Worm (Caenorhabditis elegans): Measurements from ENCODE around the gene Y94H6A.12.

ce11 chrIV:2666127-2666526 is 46.7 kb downstream of the Y94H6A.12 start:
- no peak for TF ChIP-seq ama-1 (optimal IDR thresholded peaks at IDR 0.05)
- TF ChIP-seq ama-1 (GFP tag; optimal IDR thresholded peaks at IDR 0.05), result no peak
- TF ChIP-seq lag-1 (GFP tag; IDR thresholded peaks at IDR 0.05), result no peak
- peak; percentile 21; the same call in 1 of the 2 replicates for TF ChIP-seq attf-3 (GFP tag; conservative IDR thresholded peaks at IDR 0.05)
- TF ChIP-seq akir-1 (GFP tag; optimal IDR thresholded peaks at IDR 0.05), result no peak
- TF ChIP-seq let-526 (GFP tag; IDR thresholded peaks at IDR 0.05), result no peak
- no peak for TF ChIP-seq cebp-2 (GFP tag; IDR thresholded peaks at IDR 0.05)
- no peak for TF ChIP-seq unc-62 (GFP tag; optimal IDR thresholded peaks at IDR 0.05)
- no peak for TF ChIP-seq gei-17 (GFP tag; optimal IDR thresholded peaks at IDR 0.05)
